Fruit fly (Drosophila melanogaster) whole organism, embryonic: Measurements from ENCODE around the gene FucTA.

Experiments
- Bteb2 ChIP-seq: fragments of 200-800 bp; sonication (Bioruptor generic); optimal IDR thresholded peaks from 2 replicates; lab custom pipeline; 2016; ENCODE audit warnings: missing biosample characterization, missing genetic modification characterization
- CG10267 ChIP-seq: fragments of 200-800 bp; sonication (Bioruptor generic); optimal IDR thresholded peaks from 2 replicates; lab custom pipeline; 2018; ENCODE audit warnings: missing biosample characterization, mild to moderate bottlenecking, missing genetic modification characterization, moderate library complexity
- CG10979 ChIP-seq: fragments of 200-800 bp; sonication (Bioruptor generic); optimal IDR thresholded peaks from 2 replicates; lab custom pipeline; 2018; ENCODE audit warnings: missing biosample characterization, mild to moderate bottlenecking, missing genetic modification characterization, moderate library complexity
- CG11247 ChIP-seq: fragments of 200-800 bp; sonication (Bioruptor generic); IDR thresholded peaks from 2 replicates; pipeline ENCODE4 v1.3.6; 2022; ENCODE audit warnings: missing biosample characterization, missing genetic modification characterization
- CG11504 ChIP-seq: fragments of 200-800 bp; sonication (Bioruptor generic); optimal IDR thresholded peaks from 3 replicates; lab custom pipeline; 2019; ENCODE audit warnings: missing biosample characterization, mild to moderate bottlenecking, missing genetic modification characterization, moderate library complexity
- CG1233 ChIP-seq: fragments of 200-800 bp; sonication (Bioruptor generic); optimal IDR thresholded peaks from 4 replicates; lab custom pipeline; 2018; ENCODE audit warnings: missing biosample characterization, mild to moderate bottlenecking, missing genetic modification characterization
- CG12391 ChIP-seq: fragments of 200-800 bp; sonication (Bioruptor generic); optimal IDR thresholded peaks from 3 replicates; lab custom pipeline; 2018; ENCODE audit warnings: missing biosample characterization, mild to moderate bottlenecking, missing genetic modification characterization, moderate library complexity
- CG12659 ChIP-seq: fragments of 200-800 bp; sonication (Bioruptor generic); optimal IDR thresholded peaks from 3 replicates; lab custom pipeline; 2017; ENCODE audit warnings: mild to moderate bottlenecking, missing biosample characterization, missing genetic modification reagents, missing genetic modification characterization
- CG12942 ChIP-seq: fragments of 200-800 bp; sonication (Bioruptor generic); optimal IDR thresholded peaks from 3 replicates; lab custom pipeline; 2016; ENCODE audit warnings: missing biosample characterization, missing genetic modification characterization
- CG17361 ChIP-seq: fragments of 200-800 bp; sonication (Bioruptor generic); IDR thresholded peaks from 3 replicates; pipeline ENCODE4 v1.3.6; 2022; ENCODE audit warnings: missing biosample characterization, missing genetic modification characterization
- CG32772 ChIP-seq: fragments of 200-800 bp; sonication (Bioruptor generic); IDR thresholded peaks from 2 replicates; pipeline ENCODE4 v1.3.6; 2022; ENCODE audit warnings: missing biosample characterization, missing genetic modification characterization
- CG3726 ChIP-seq: fragments of 200-800 bp; sonication (Bioruptor generic); IDR thresholded peaks from 3 replicates; pipeline ENCODE4, ENCODE4 v1.3.6; 2022; ENCODE audit warnings: missing biosample characterization, missing genetic modification characterization
- CG4328 ChIP-seq: fragments of 200-800 bp; sonication (Bioruptor generic); optimal IDR thresholded peaks from 3 replicates; lab custom pipeline; 2017; ENCODE audit warnings: missing biosample characterization, missing genetic modification reagents, missing genetic modification characterization
- CG4424 ChIP-seq: fragments of 200-800 bp; sonication (Bioruptor generic); optimal IDR thresholded peaks from 3 replicates; lab custom pipeline; 2016; ENCODE audit warnings: missing biosample characterization, missing genetic modification characterization
- CG4854 ChIP-seq: fragments of 200-800 bp; sonication (Bioruptor generic); optimal IDR thresholded peaks from 2 replicates; lab custom pipeline; 2016; ENCODE audit warnings: missing biosample characterization, missing genetic modification characterization, inconsistent platforms
- CG6254 ChIP-seq: fragments of 200-800 bp; sonication (Bioruptor generic); optimal IDR thresholded peaks from 3 replicates; lab custom pipeline; 2017; ENCODE audit warnings: mild to moderate bottlenecking, missing biosample characterization, missing genetic modification reagents, missing genetic modification characterization
- CG6791 ChIP-seq: fragments of 200-800 bp; sonication (Bioruptor generic); IDR thresholded peaks from 3 replicates; pipeline ENCODE4 v1.3.6; 2022; ENCODE audit warnings: missing biosample characterization, missing genetic modification characterization; ENCODE audit not compliant: partially characterized antibody
- CG7556 ChIP-seq: fragments of 200-800 bp; sonication (Bioruptor generic); optimal IDR thresholded peaks from 2 replicates; lab custom pipeline; 2017; ENCODE audit warnings: missing biosample characterization, mild to moderate bottlenecking, missing genetic modification characterization
- CG7786 ChIP-seq: fragments of 200-800 bp; sonication (Bioruptor generic); optimal IDR thresholded peaks from 2 replicates; lab custom pipeline; 2016; ENCODE audit warnings: missing biosample characterization, missing genetic modification characterization
- CG7839 ChIP-seq: fragments of 200-800 bp; sonication (Bioruptor generic); optimal IDR thresholded peaks from 3 replicates; lab custom pipeline; 2018; ENCODE audit warnings: missing biosample characterization, mild to moderate bottlenecking, missing genetic modification characterization, moderate library complexity
- CG8924 ChIP-seq: fragments of 200-800 bp; optimal IDR thresholded peaks from 3 replicates; lab custom pipeline; 2019; ENCODE audit warnings: missing biosample characterization, mild to moderate bottlenecking, missing genetic modification characterization, moderate library complexity
- CG9609 ChIP-seq: fragments of 200-800 bp; sonication (Bioruptor generic); optimal IDR thresholded peaks from 3 replicates; lab custom pipeline; 2016; ENCODE audit warnings: missing biosample characterization, missing genetic modification characterization
- CkIIα-i1 ChIP-seq: fragments of 200-800 bp; sonication (Bioruptor generic); IDR thresholded peaks from 2 replicates; pipeline ENCODE4 v1.3.6; 2022; ENCODE audit warnings: missing biosample characterization, missing genetic modification characterization
- Drgx ChIP-seq: fragments of 200-800 bp; sonication (Bioruptor generic); IDR thresholded peaks from 2 replicates; pipeline ENCODE4 v1.3.6; 2022; ENCODE audit warnings: missing biosample characterization, missing genetic modification characterization
- Hr78 ChIP-seq, 2 experiments: fragments of 200-800 bp in 1 of 2; fragments of >200 bp in 1 of 2; sonication (Bioruptor generic) in 1 of 2; optimal IDR thresholded peaks; 2 replicates each; lab custom pipeline; 2017 to 2019; ENCODE audit warnings: missing biosample characterization in 2 of 2, missing genetic modification characterization in 2 of 2, mild to moderate bottlenecking in 1 of 2, moderate library complexity in 1 of 2
- Lpt ChIP-seq: fragments of >200 bp; optimal IDR thresholded peaks from 2 replicates; lab custom pipeline; 2018; ENCODE audit warnings: missing biosample characterization, missing genetic modification characterization
- MBD-R2 ChIP-seq: fragments of 200-800 bp; sonication (Bioruptor generic); IDR thresholded peaks from 2 replicates; pipeline ENCODE4 v1.3.6; 2022; ENCODE audit warnings: missing biosample characterization, missing genetic modification characterization
- Neu2 ChIP-seq: fragments of 200-800 bp; sonication (Bioruptor generic); optimal IDR thresholded peaks from 3 replicates; lab custom pipeline; 2016; ENCODE audit warnings: missing biosample characterization, missing genetic modification characterization, borderline replicate concordance
- Nf-YA ChIP-seq: fragments of 200-800 bp; sonication (Bioruptor generic); IDR thresholded peaks from 2 replicates; pipeline ENCODE4 v1.3.6; 2022; ENCODE audit warnings: missing biosample characterization, missing genetic modification characterization
- Optix ChIP-seq: fragments of 200-800 bp; sonication (Bioruptor generic); IDR thresholded peaks from 3 replicates; pipeline ENCODE4 v1.3.6; 2022; ENCODE audit warnings: missing biosample characterization, missing genetic modification characterization
- Rfx ChIP-seq: fragments of 200-800 bp; sonication (Bioruptor generic); IDR thresholded peaks from 2 replicates; pipeline ENCODE4 v1.3.6; 2022; ENCODE audit warnings: missing biosample characterization, missing genetic modification characterization
- Sin3A ChIP-seq: fragments of >200 bp; optimal IDR thresholded peaks from 2 replicates; lab custom pipeline; 2018
- Sox102F ChIP-seq: fragments of 200-800 bp; sonication (Bioruptor generic); optimal IDR thresholded peaks from 2 replicates; lab custom pipeline; 2018; ENCODE audit warnings: missing biosample characterization, mild to moderate bottlenecking, missing genetic modification characterization, moderate library complexity
- Tbp ChIP-seq: fragments of >200 bp; optimal IDR thresholded peaks from 2 replicates; lab custom pipeline; 2018; ENCODE audit warnings: missing biosample characterization, missing genetic modification characterization
- Xbp1 ChIP-seq: fragments of 200-800 bp; sonication (Bioruptor generic); optimal IDR thresholded peaks from 3 replicates; lab custom pipeline; 2016; ENCODE audit warnings: missing biosample characterization, mild to moderate bottlenecking, missing genetic modification characterization
- Xrp1 ChIP-seq: fragments of 200-800 bp; sonication (Bioruptor generic); IDR thresholded peaks from 2 replicates; pipeline ENCODE4 v1.3.6; 2022; ENCODE audit warnings: missing biosample characterization, missing genetic modification characterization
- chif ChIP-seq, 2 experiments: fragments of 200-800 bp; sonication (Bioruptor generic); optimal IDR thresholded peaks; 3 replicates each; lab custom pipeline; 2016; ENCODE audit warnings: missing biosample characterization in 2 of 2, missing genetic modification characterization in 2 of 2
- croc ChIP-seq: fragments of 200-800 bp; sonication (Bioruptor generic); conservative IDR thresholded peaks from 3 replicates; pipeline ENCODE4 v1.3.6; 2022; ENCODE audit warnings: missing biosample characterization, missing genetic modification characterization
- crol ChIP-seq: fragments of 200-800 bp; sonication (Bioruptor generic); IDR thresholded peaks from 2 replicates; pipeline ENCODE4 v1.3.6; 2022; ENCODE audit warnings: missing biosample characterization, missing genetic modification characterization
- dm ChIP-seq: fragments of 200-800 bp; sonication (Bioruptor generic); optimal IDR thresholded peaks from 3 replicates; lab custom pipeline; 2016; ENCODE audit warnings: missing biosample characterization, missing genetic modification characterization
- ftz-f1 ChIP-seq: fragments of 200-800 bp; sonication (Bioruptor generic); optimal IDR thresholded peaks from 2 replicates; lab custom pipeline; 2016; ENCODE audit warnings: missing biosample characterization, missing genetic modification characterization
- h ChIP-seq: fragments of >200 bp; optimal IDR thresholded peaks from 2 replicates; lab custom pipeline; 2017
- inv ChIP-seq: fragments of 200-800 bp; sonication (Bioruptor generic); IDR thresholded peaks from 2 replicates; pipeline ENCODE4 v1.3.6; 2022; ENCODE audit warnings: missing biosample characterization, missing genetic modification characterization; ENCODE audit not compliant: partially characterized antibody
- ken ChIP-seq: fragments of 200-800 bp; sonication (Bioruptor generic); IDR thresholded peaks from 3 replicates; pipeline ENCODE4 v1.3.6; 2022; ENCODE audit warnings: missing biosample characterization, missing genetic modification characterization
- oc ChIP-seq: fragments of 200-800 bp; sonication (Bioruptor generic); optimal IDR thresholded peaks from 2 replicates; lab custom pipeline; 2018; ENCODE audit warnings: missing biosample characterization, mild to moderate bottlenecking, missing genetic modification characterization, moderate library complexity
- phol ChIP-seq: fragments of 200-800 bp; sonication (Bioruptor generic); optimal IDR thresholded peaks from 3 replicates; lab custom pipeline; 2018; ENCODE audit warnings: missing biosample characterization, mild to moderate bottlenecking, missing genetic modification characterization, moderate library complexity
- pita ChIP-seq: fragments of 200-800 bp; sonication (Bioruptor generic); optimal IDR thresholded peaks from 2 replicates; lab custom pipeline; 2017; ENCODE audit warnings: missing biosample characterization, mild to moderate bottlenecking, missing genetic modification characterization
- repo ChIP-seq: fragments of 200-800 bp; sonication (Bioruptor generic); optimal IDR thresholded peaks from 2 replicates; lab custom pipeline; 2016; ENCODE audit warnings: missing biosample characterization, missing genetic modification characterization
- run ChIP-seq: fragments of 200-800 bp; sonication (Bioruptor generic); optimal IDR thresholded peaks from 3 replicates; lab custom pipeline; 2018; ENCODE audit warnings: missing biosample characterization, mild to moderate bottlenecking, missing genetic modification characterization
- tio ChIP-seq: fragments of 200-800 bp; sonication (Bioruptor generic); optimal IDR thresholded peaks from 2 replicates; lab custom pipeline; 2017; ENCODE audit warnings: missing biosample characterization, missing genetic modification characterization, inconsistent platforms
- trem ChIP-seq: fragments of 200-800 bp; optimal IDR thresholded peaks from 3 replicates; lab custom pipeline; 2019; ENCODE audit warnings: missing biosample characterization, mild to moderate bottlenecking, missing genetic modification characterization, moderate library complexity
- tx ChIP-seq: fragments of 200-800 bp; sonication (Bioruptor generic); optimal IDR thresholded peaks from 2 replicates; lab custom pipeline; 2016; ENCODE audit warnings: missing biosample characterization, missing genetic modification characterization

Gene FucTA

DNA sequence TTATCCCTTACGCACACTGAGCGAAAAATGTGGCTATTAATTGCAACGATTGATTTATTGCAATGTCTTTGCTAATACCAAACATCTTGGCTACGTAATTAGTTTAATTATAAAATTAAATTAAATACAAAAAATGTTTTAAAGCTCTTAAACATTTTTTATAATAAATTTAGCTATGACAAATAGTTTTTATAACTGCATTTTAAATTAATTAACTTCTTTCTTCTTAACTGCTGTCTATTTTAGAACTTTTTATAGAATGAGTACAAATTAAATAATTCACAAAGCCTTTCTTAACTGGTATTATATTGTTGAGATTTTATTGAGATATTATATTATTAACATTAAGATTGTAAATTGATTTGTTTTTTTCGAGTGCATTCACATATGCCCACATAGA, 27.9 kb downstream of the FucTA start (continued):
- no peak for TF ChIP-seq CG4328 (GFP tag; lab: Kevin White, UChicago)
- TF ChIP-seq CG12391 (tag; lab: Kevin White, UChicago), result peak; percentile 45
- peak; percentile 23 for TF ChIP-seq CG8924 (tag; lab: Kevin White, UChicago)
- TF ChIP-seq CG11504 (tag; lab: Kevin White, UChicago), result peak; percentile 61
- peak; percentile 14 for TF ChIP-seq CG12659
- TF ChIP-seq CG10979 (tag; lab: Kevin White, UChicago), result peak; percentile 83
- TF ChIP-seq trem (tag; lab: Kevin White, UChicago), result peak; percentile 59
- no peak for TF ChIP-seq CG1233 (GFP tag; lab: Kevin White, UChicago)
- no peak for TF ChIP-seq Drgx (GFP tag; lab: Robert Waterston, UW)
- TF ChIP-seq pita (GFP tag; lab: Kevin White, UChicago), result no peak
- TF ChIP-seq Lpt (GFP tag; lab: Kevin White, UChicago), result no peak
- no peak for TF ChIP-seq CG12942 (GFP tag; lab: Kevin White, UChicago)
- TF ChIP-seq ftz-f1 (GFP tag; lab: Kevin White, UChicago), result no peak
- no peak for TF ChIP-seq CG6791 (GFP tag; lab: Robert Waterston, UW)
- TF ChIP-seq Optix (GFP tag; lab: Robert Waterston, UW), result no peak
- TF ChIP-seq CG17361 (GFP tag; lab: Robert Waterston, UW), result peak; percentile 77
- TF ChIP-seq Nf-YA (GFP tag; lab: Robert Waterston, UW), result no peak
- TF ChIP-seq CG4854 (GFP tag; lab: Kevin White, UChicago), result no peak
- no peak for TF ChIP-seq CG11247 (GFP tag; lab: Robert Waterston, UW)
- TF ChIP-seq inv, result no peak
- TF ChIP-seq tio (GFP tag; lab: Kevin White, UChicago), result no peak
- peak; percentile 41 for TF ChIP-seq Sox102F (GFP tag; lab: Kevin White, UChicago)
- TF ChIP-seq tx (GFP tag; lab: Kevin White, UChicago), result no peak
- TF ChIP-seq Bteb2 (GFP tag; lab: Kevin White, UChicago), result no peak
- TF ChIP-seq CG6254 (GFP tag; lab: Kevin White, UChicago), result peak; percentile 2
- TF ChIP-seq Sin3A (lab: Kevin White, UChicago), result no peak
- peak; percentile 13 for TF ChIP-seq CG10267
- TF ChIP-seq croc (GFP tag; lab: Robert Waterston, UW), result 0 out of 3 replicates have a peak, but pooled peaks have one; percentile 13
- no peak for TF ChIP-seq Xbp1 (GFP tag; lab: Kevin White, UChicago)
- TF ChIP-seq MBD-R2 (GFP tag; lab: Robert Waterston, UW), result no peak
- TF ChIP-seq ken, result no peak
- no peak for TF ChIP-seq crol (GFP tag; lab: Robert Waterston, UW)
- no peak for TF ChIP-seq CG7786 (GFP tag; lab: Kevin White, UChicago)
- no peak for TF ChIP-seq chif (GFP tag; optimal IDR thresholded peaks at IDR 0.05; lab: Kevin White, UChicago)
- no peak for TF ChIP-seq CG9609
- peak; percentile 73 for TF ChIP-seq phol (tag; lab: Kevin White, UChicago)
- TF ChIP-seq Rfx (GFP tag; lab: Robert Waterston, UW), result no peak
- no peak for TF ChIP-seq h (lab: Kevin White, UChicago)
- peak; percentile 62 for TF ChIP-seq CG7839
- peak; percentile 10 for TF ChIP-seq CG7556 (GFP tag; lab: Kevin White, UChicago)
- no peak for TF ChIP-seq CG32772 (GFP tag; lab: Robert Waterston, UW)
- no peak for TF ChIP-seq repo (GFP tag; lab: Kevin White, UChicago)
- no peak for TF ChIP-seq run (tag; lab: Kevin White, UChicago)
- no peak for TF ChIP-seq oc
- peak; percentile 21; the same call in 1 of the 2 replicates for TF ChIP-seq Xrp1 (GFP tag; lab: Robert Waterston, UW)
- TF ChIP-seq CG3726 (GFP tag; lab: Robert Waterston, UW), result no peak
- TF ChIP-seq dm, result no peak
- TF ChIP-seq Neu2 (GFP tag; lab: Kevin White, UChicago), result no peak
- peak in 1 of 2 experiments; percentile 20 for TF ChIP-seq Hr78 (GFP tag; optimal IDR thresholded peaks at IDR 0.05; lab: Kevin White, UChicago)
- peak; percentile 13 for TF ChIP-seq CG4424 (GFP tag; lab: Kevin White, UChicago)
- no peak for TF ChIP-seq CkIIα-i1
- TF ChIP-seq Tbp (GFP tag; lab: Kevin White, UChicago), result no peak
